Worm (Caenorhabditis elegans): ENCODE measurements around the gene clec-122.

Gene clec-122

DNA sequence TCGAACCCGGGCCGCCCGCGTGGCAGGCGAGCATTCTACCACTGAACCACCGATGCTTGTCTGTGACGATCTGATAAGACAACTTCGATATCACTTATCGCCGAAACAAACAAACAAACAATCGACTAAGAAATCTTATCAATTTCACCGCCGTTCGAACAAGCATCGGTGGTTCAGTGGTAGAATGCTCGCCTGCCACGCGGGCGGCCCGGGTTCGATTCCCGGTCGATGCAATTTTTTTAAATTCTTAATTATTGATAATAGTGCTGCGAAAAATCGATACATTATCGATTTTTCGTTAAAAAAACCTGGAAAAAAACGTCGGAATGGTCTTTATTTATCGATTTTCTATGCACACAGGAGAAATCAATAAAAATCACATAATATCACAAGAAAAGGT, 43.6 kb upstream of the clec-122 start (continued):
- TF ChIP-seq daf-12 (tag; optimal IDR thresholded peaks at IDR 0.05) (no peak), mxl-2 (GFP tag; conservative IDR thresholded peaks at IDR 0.05) (no peak), T26A8.4 (GFP tag; IDR thresholded peaks at IDR 0.05) (peak; percentile 59), ceh-20 (GFP tag; IDR thresholded peaks at IDR 0.05) (peak; percentile 51; the same call in 1 of the 2 replicates), aha-1 (tag) (peak; percentile 5), daf-8 (GFP tag; IDR thresholded peaks at IDR 0.05) (no peak), zfp-3 (GFP tag; conservative IDR thresholded peaks at IDR 0.05) (peak; percentile 69; the same call in 1 of the 2 replicates), rbr-2 (tag; optimal IDR thresholded peaks at IDR 0.05) (no peak), F37D6.2 (tag; optimal IDR thresholded peaks at IDR 0.05) (no peak), unc-130 (GFP tag; optimal IDR thresholded peaks at IDR 0.05) (peak; percentile 54), Y75B8A.6 (GFP tag; IDR thresholded peaks at IDR 0.05) (0 out of 2 replicates have a peak, but pooled peaks have one; percentile 44), nhr-41 (GFP tag; IDR thresholded peaks at IDR 0.05) (0 out of 2 replicates have a peak, but pooled peaks have one; percentile 43), dve-1 (tag; optimal IDR thresholded peaks at IDR 0.05; ENCODE audit: insufficient read depth) (peak; percentile 65), ceh-32 (tag; optimal IDR thresholded peaks at IDR 0.05; ENCODE audit: poor library complexity) (no peak), gei-8 (GFP tag; optimal IDR thresholded peaks at IDR 0.05) (no peak), arid-1 (GFP tag; conservative IDR thresholded peaks at IDR 0.05) (peak; percentile 65), daf-19 (GFP tag; conservative IDR thresholded peaks at IDR 0.05) (no peak), sdz-12 (GFP tag; optimal IDR thresholded peaks at IDR 0.05) (no peak), lin-13 (GFP tag; optimal IDR thresholded peaks at IDR 0.05) (peak; percentile 50), mdl-1 (tag; optimal IDR thresholded peaks at IDR 0.05) (peak in 1 of 2 experiments; percentile 4), nhr-28 (tag; optimal IDR thresholded peaks at IDR 0.05) (peak; percentile 21), ces-1 (GFP tag; optimal IDR thresholded peaks at IDR 0.05) (no peak), spr-3 (GFP tag; optimal IDR thresholded peaks at IDR 0.05) (peak; percentile 7), tag-97 (GFP tag; IDR thresholded peaks at IDR 0.05) (no peak), set-16 (GFP tag; IDR thresholded peaks at IDR 0.05) (no peak), F26F4.8 (GFP tag; conservative IDR thresholded peaks at IDR 0.05) (peak; percentile 62; the same call in 1 of the 2 replicates), lin-29 (GFP tag; IDR thresholded peaks at IDR 0.05) (no peak), fos-1 (tag; optimal IDR thresholded peaks at IDR 0.05) (no peak), nhr-76 (tag; optimal IDR thresholded peaks at IDR 0.05) (no peak), ztf-11 (tag; optimal IDR thresholded peaks at IDR 0.05) (no peak), hif-1 (tag; optimal IDR thresholded peaks at IDR 0.05) (no peak), ceh-28 (tag; optimal IDR thresholded peaks at IDR 0.05) (peak; percentile 79), D1046.2 (GFP tag; IDR thresholded peaks at IDR 0.05) (peak; percentile 73; the same call in 1 of the 2 replicates), vab-7 (GFP tag; IDR thresholded peaks at IDR 0.05) (peak; percentile 75), ztf-7 (tag; optimal IDR thresholded peaks at IDR 0.05) (no peak), tra-1 (GFP tag; IDR thresholded peaks at IDR 0.05) (peak; percentile 67; the same call in 1 of the 2 replicates), nhr-6 (tag; optimal IDR thresholded peaks at IDR 0.05) (no peak), dmd-6 (GFP tag; IDR thresholded peaks at IDR 0.05) (peak; percentile 36), egl-43 (GFP tag; IDR thresholded peaks at IDR 0.05) (peak; percentile 78), nhr-48 (tag; optimal IDR thresholded peaks at IDR 0.05) (peak; percentile 14), lin-39 (tag; optimal IDR thresholded peaks at IDR 0.05) (no peak), zfp-2 (tag; optimal IDR thresholded peaks at IDR 0.05) (no peak), hlh-11 (tag; optimal IDR thresholded peaks at IDR 0.05) (peak; percentile 36), lim-7 (GFP tag; IDR thresholded peaks at IDR 0.05) (no peak; the same call in 1 of the 2 replicates), dmd-8 (GFP tag; IDR thresholded peaks at IDR 0.05) (peak; percentile 85), ctbp-1 (GFP tag; IDR thresholded peaks at IDR 0.05) (peak; percentile 43; the same call in 1 of the 2 replicates), pqm-1 (tag; optimal IDR thresholded peaks at IDR 0.05) (no peak), mdt-29 (GFP tag; IDR thresholded peaks at IDR 0.05) (peak; percentile 65; the same call in 1 of the 2 replicates), php-3 (GFP tag; IDR thresholded peaks at IDR 0.05) (peak; percentile 47; the same call in 1 of the 2 replicates), attf-4 (tag; optimal IDR thresholded peaks at IDR 0.05) (no peak), nhr-237 (tag; optimal IDR thresholded peaks at IDR 0.05) (no peak), Y105C5A.15 (GFP tag; IDR thresholded peaks at IDR 0.05) (no peak)

Measured in whole organism, L4 larva.